Worm (Caenorhabditis elegans) whole organism, young adult: ENCODE results near the gene Y39G8B.13.

Source experiments
- aptf-2 ChIP-seq: fragments of 200-800 bp; sonication (Bioruptor generic); conservative IDR thresholded peaks from 2 replicates; pipeline ENCODE4 v1.3.6; 2022; ENCODE audit warnings: missing genetic modification reagents, missing genetic modification characterization, missing compliant biosample characterization
- gei-17 ChIP-seq: fragments of 200-800 bp; sonication (Bioruptor generic); optimal IDR thresholded peaks from 2 replicates; lab custom pipeline; 2018; ENCODE audit warnings: mild to moderate bottlenecking, missing genetic modification characterization, missing compliant biosample characterization
- lin-35 ChIP-seq, 3 experiments: fragments of 150-350 bp in 2 of 3; sonication (generic microtip) in 1 of 3; optimal IDR thresholded peaks; 2 replicates each; lab custom pipeline; 2014 to 2018; ENCODE audit warnings: missing biosample characterization in 3 of 3, missing genetic modification characterization in 3 of 3, missing genetic modification reagents in 3 of 3
- lin-54 ChIP-seq: fragments of 200-800 bp; sonication (Bioruptor generic); optimal IDR thresholded peaks from 2 replicates; lab custom pipeline; 2018; ENCODE audit warnings: mild to moderate bottlenecking, missing genetic modification characterization, missing compliant biosample characterization
- madf-6 ChIP-seq: fragments of 200-800 bp; sonication (Bioruptor generic); IDR thresholded peaks from 2 replicates; pipeline ENCODE4 v1.3.6; 2022; ENCODE audit warnings: missing genetic modification reagents, missing genetic modification characterization, missing compliant biosample characterization
- rpc-1 ChIP-seq, 2 experiments: fragments of 150-350 bp in 1 of 2; sonication (generic microtip) in 1 of 2; optimal IDR thresholded peaks; 2 replicates each; lab custom pipeline; 2014 to 2018; ENCODE audit warnings: missing biosample characterization in 1 of 2, missing genetic modification characterization in 1 of 2, missing genetic modification reagents in 1 of 2, missing genotype in 1 of 2
- snpc-4 ChIP-seq, 5 experiments: fragments of 150-350 bp in 1 of 5; sonication (generic microtip) in 4 of 5; optimal IDR thresholded peaks; 2 replicates each; lab custom pipeline; 2014 to 2018; ENCODE audit warnings: missing genetic modification characterization in 5 of 5, missing biosample characterization in 3 of 5, antibody characterized with exemption in 2 of 5, mild to moderate bottlenecking in 2 of 5, missing compliant biosample characterization in 2 of 5, missing genotype in 2 of 5, moderate library complexity in 2 of 5, missing genetic modification reagents in 1 of 5
- unc-62 ChIP-seq: fragments of 150-350 bp; optimal IDR thresholded peaks from 2 replicates; lab custom pipeline; 2014; ENCODE audit warnings: missing biosample characterization, missing genetic modification reagents, missing genetic modification characterization
- xnd-1 ChIP-seq: sonication (generic microtip); optimal IDR thresholded peaks from 2 replicates; lab custom pipeline; 2016; ENCODE audit warnings: missing genotype, missing genetic modification reagents, missing genetic modification characterization, missing compliant biosample characterization

- TF ChIP-seq madf-6 (GFP tag; lab: Robert Waterston, UW) = no peak
- no peak for TF ChIP-seq lin-54 (GFP tag; lab: Kevin White, UChicago)
- no peak for TF ChIP-seq unc-62 (GFP tag; lab: Kevin White, UChicago)
- no peak for TF ChIP-seq aptf-2 (GFP tag; lab: Robert Waterston, UW)
- no peak for TF ChIP-seq gei-17 (GFP tag; lab: Kevin White, UChicago)
- TF ChIP-seq lin-35 (GFP tag; optimal IDR thresholded peaks at IDR 0.05; lab: Kevin White, UChicago) = no peak
- TF ChIP-seq xnd-1 = no peak
- TF ChIP-seq rpc-1 (optimal IDR thresholded peaks at IDR 0.05; lab: Kevin White, UChicago) = no peak
- TF ChIP-seq rpc-1 (tag; optimal IDR thresholded peaks at IDR 0.05; lab: Kevin White, UChicago) = no peak
- no peak for TF ChIP-seq snpc-4 (GFP tag; optimal IDR thresholded peaks at IDR 0.05; lab: Kevin White, UChicago)
- TF ChIP-seq snpc-4 (tag; optimal IDR thresholded peaks at IDR 0.05; lab: Kevin White, UChicago) = no peak
Measured at ce11 chrII:13979833-13980513, 2.9 kb downstream of the Y39G8B.13 start, which contains the start of gene sre-48.
